Worm (Caenorhabditis elegans): ENCODE measurements around the gene ZK673.5.
A peak's percentile ranks its signal among the peaks of the same experiment; 100 is the strongest.

- 0 out of 2 replicates have a peak, but pooled peaks have one; percentile 67 for TF ChIP-seq tab-1 (GFP tag; IDR thresholded peaks at IDR 0.05)
- peak; percentile 56; the same call in 1 of the 2 replicates for TF ChIP-seq ztf-23 (GFP tag; IDR thresholded peaks at IDR 0.05)
- TF ChIP-seq ztf-29 (GFP tag; IDR thresholded peaks at IDR 0.05) = no peak
- peak; percentile 72 for TF ChIP-seq cog-1 (tag; optimal IDR thresholded peaks at IDR 0.05)
- no peak for TF ChIP-seq klf-2 (GFP tag; conservative IDR thresholded peaks at IDR 0.05)
Measured at ce11 chrII:10502491-10503063, 41.3 kb downstream of the ZK673.5 start, which contains the start of gene myrf-1.
